Worm (Caenorhabditis elegans) whole organism, L4 larva: Measurements from ENCODE around the gene srlf-11.
A peak's percentile ranks its signal among the peaks of the same experiment; 100 is the strongest.

Source experiments
- D1046.2 ChIP-seq: fragments of 200-800 bp; sonication (Bioruptor generic); IDR thresholded peaks from 2 replicates; pipeline ENCODE4 v1.3.6; 2022; ENCODE audit warnings: missing genetic modification characterization, missing compliant biosample characterization
- F26F4.8 ChIP-seq: fragments of 200-800 bp; sonication (Bioruptor generic); conservative IDR thresholded peaks from 2 replicates; pipeline ENCODE4 v1.3.6; 2022; ENCODE audit warnings: missing genetic modification characterization, missing compliant biosample characterization
- F49E8.2 ChIP-seq: sonication (generic microtip); optimal IDR thresholded peaks from 2 replicates; lab custom pipeline; 2016; ENCODE audit warnings: missing compliant biosample characterization, mild to moderate bottlenecking, missing genetic modification characterization, borderline replicate concordance
- R02D3.7 ChIP-seq: fragments of 150-350 bp; sonication (generic microtip); optimal IDR thresholded peaks from 3 replicates; lab custom pipeline; 2014; ENCODE audit warnings: missing biosample characterization, missing genetic modification characterization
- Y105C5A.15 ChIP-seq: fragments of 200-800 bp; sonication (Bioruptor generic); IDR thresholded peaks from 2 replicates; pipeline ENCODE4 v1.3.6; 2022; ENCODE audit warnings: missing genetic modification characterization, missing compliant biosample characterization
- ZK337.2 ChIP-seq: fragments of 200-800 bp; sonication (Bioruptor generic); IDR thresholded peaks from 2 replicates; pipeline ENCODE4 v1.3.6; 2022; ENCODE audit warnings: missing genetic modification reagents, missing genetic modification characterization, missing compliant biosample characterization
- aha-1 ChIP-seq: fragments of 150-350 bp; peaks from one replicate; lab custom pipeline; 2014; ENCODE audit warnings: missing biosample characterization, missing genetic modification characterization
- aly-2 ChIP-seq: sonication (generic microtip); optimal IDR thresholded peaks from 2 replicates; lab custom pipeline; 2018; ENCODE audit warnings: missing biosample characterization, missing genetic modification characterization
- ceh-20 ChIP-seq: fragments of 200-800 bp; sonication (Bioruptor generic); IDR thresholded peaks from 2 replicates; pipeline ENCODE4 v1.3.6; 2022; ENCODE audit warnings: missing genetic modification reagents, missing genetic modification characterization, missing compliant biosample characterization
- ctbp-1 ChIP-seq: fragments of 200-800 bp; sonication (Bioruptor generic); IDR thresholded peaks from 2 replicates; pipeline ENCODE4 v1.3.6; 2022; ENCODE audit warnings: missing genetic modification reagents, missing genetic modification characterization, missing compliant biosample characterization
- daf-12 ChIP-seq: fragments of 150-350 bp; optimal IDR thresholded peaks from 2 replicates; lab custom pipeline; 2014; ENCODE audit warnings: missing biosample characterization, missing genetic modification reagents, missing genetic modification characterization
- daf-16 ChIP-seq, 3 experiments: sonication (generic microtip); optimal IDR thresholded peaks; 2 replicates each; lab custom pipeline; 2016 to 2017; ENCODE audit warnings: missing genetic modification characterization in 3 of 3, missing genetic modification reagents in 3 of 3, mild to moderate bottlenecking in 2 of 3, missing compliant biosample characterization in 2 of 3, missing biosample characterization in 1 of 3, moderate library complexity in 1 of 3
- daf-19 ChIP-seq: fragments of 200-800 bp; sonication (Bioruptor generic); conservative IDR thresholded peaks from 2 replicates; pipeline ENCODE4 v1.3.6; 2022; ENCODE audit warnings: missing genetic modification characterization, missing compliant biosample characterization
- dmd-8 ChIP-seq: fragments of 200-800 bp; sonication (Bioruptor generic); IDR thresholded peaks from 2 replicates; pipeline ENCODE4 v1.3.6; 2022; ENCODE audit warnings: missing genetic modification characterization, missing compliant biosample characterization
- dmd-9 ChIP-seq: fragments of 200-800 bp; sonication (Bioruptor generic); IDR thresholded peaks from 2 replicates; pipeline ENCODE4 v1.3.6; 2022; ENCODE audit warnings: missing genetic modification reagents, missing genetic modification characterization, missing compliant biosample characterization
- dpl-1 ChIP-seq: fragments of 150-350 bp; optimal IDR thresholded peaks from 2 replicates; lab custom pipeline; 2014; ENCODE audit warnings: missing biosample characterization, missing genetic modification reagents, missing genetic modification characterization
- dve-1 ChIP-seq: sonication (generic microtip); optimal IDR thresholded peaks from 2 replicates; lab custom pipeline; 2017; ENCODE audit warnings: antibody characterized with exemption, mild to moderate bottlenecking, missing genetic modification characterization, missing compliant biosample characterization; ENCODE audit not compliant: insufficient read depth
- fkh-10 ChIP-seq: fragments of 150-350 bp; optimal IDR thresholded peaks from 2 replicates; lab custom pipeline; 2014; ENCODE audit warnings: missing biosample characterization, missing genetic modification reagents, missing genetic modification characterization
- fos-1 ChIP-seq: fragments of 150-350 bp; optimal IDR thresholded peaks from 2 replicates; lab custom pipeline; 2014; ENCODE audit warnings: missing biosample characterization, missing genetic modification characterization
- lim-7 ChIP-seq: fragments of 200-800 bp; sonication (Bioruptor generic); IDR thresholded peaks from 2 replicates; pipeline ENCODE4 v1.3.6; 2022; ENCODE audit warnings: missing genetic modification characterization, missing compliant biosample characterization
- lin-15B ChIP-seq: fragments of 150-350 bp; sonication (generic microtip); optimal IDR thresholded peaks from 3 replicates; lab custom pipeline; 2014; ENCODE audit warnings: missing biosample characterization, missing genetic modification characterization
- madf-5 ChIP-seq, 2 experiments: fragments of 200-800 bp; sonication (Bioruptor generic); IDR thresholded peaks; 2 replicates each; pipeline ENCODE4 v1.3.6; 2022; ENCODE audit warnings: missing compliant biosample characterization in 2 of 2, missing genetic modification characterization in 2 of 2
- madf-9 ChIP-seq: fragments of 200-800 bp; sonication (Bioruptor generic); conservative IDR thresholded peaks from 2 replicates; pipeline ENCODE4 v1.3.6; 2022; ENCODE audit warnings: missing genetic modification reagents, missing genetic modification characterization, missing compliant biosample characterization
- mdl-1 ChIP-seq, 2 experiments: fragments of 150-350 bp in 1 of 2; sonication (generic microtip) in 1 of 2; optimal IDR thresholded peaks; 2 replicates each; lab custom pipeline; 2014 to 2017; ENCODE audit warnings: missing biosample characterization in 2 of 2, missing genetic modification characterization in 2 of 2
- mes-2 ChIP-seq: sonication (generic microtip); optimal IDR thresholded peaks from 2 replicates; lab custom pipeline; 2016; ENCODE audit warnings: missing genotype, mild to moderate bottlenecking, missing genetic modification characterization, missing compliant biosample characterization; ENCODE audit not compliant: poor library complexity, severe bottlenecking
- mxl-2 ChIP-seq: fragments of 200-800 bp; sonication (Bioruptor generic); conservative IDR thresholded peaks from 2 replicates; pipeline ENCODE4 v1.3.6; 2022; ENCODE audit warnings: missing genetic modification reagents, missing genetic modification characterization, missing compliant biosample characterization
- mxl-3 ChIP-seq: fragments of 200-800 bp; sonication (Bioruptor generic); optimal IDR thresholded peaks from 2 replicates; lab custom pipeline; 2018; ENCODE audit warnings: mild to moderate bottlenecking, missing genetic modification characterization, missing compliant biosample characterization
- nhr-102 ChIP-seq: sonication (generic microtip); optimal IDR thresholded peaks from 2 replicates; lab custom pipeline; 2016; ENCODE audit warnings: mild to moderate bottlenecking, missing genetic modification characterization, moderate library complexity, missing compliant biosample characterization
- nhr-28 ChIP-seq: fragments of 150-350 bp; optimal IDR thresholded peaks from 2 replicates; lab custom pipeline; 2014; ENCODE audit warnings: missing biosample characterization, missing genetic modification characterization
- nhr-41 ChIP-seq: fragments of 200-800 bp; sonication (Bioruptor generic); IDR thresholded peaks from 2 replicates; pipeline ENCODE4 v1.3.6; 2022; ENCODE audit warnings: missing genetic modification reagents, missing genetic modification characterization, missing compliant biosample characterization
- nhr-76 ChIP-seq: fragments of 150-350 bp; optimal IDR thresholded peaks from 2 replicates; lab custom pipeline; 2014; ENCODE audit warnings: missing biosample characterization, missing genetic modification characterization
- nhr-77 ChIP-seq: fragments of 150-350 bp; optimal IDR thresholded peaks from 2 replicates; lab custom pipeline; 2014; ENCODE audit warnings: missing biosample characterization, missing genetic modification characterization
- php-3 ChIP-seq: fragments of 200-800 bp; sonication (Bioruptor generic); IDR thresholded peaks from 2 replicates; pipeline ENCODE4 v1.3.6; 2022; ENCODE audit warnings: missing genetic modification reagents, missing genetic modification characterization, missing compliant biosample characterization
- pqm-1 ChIP-seq: sonication (generic microtip); optimal IDR thresholded peaks from 2 replicates; lab custom pipeline; 2017; ENCODE audit warnings: missing biosample characterization, missing genetic modification characterization
- saeg-2 ChIP-seq: fragments of 200-800 bp; sonication (Bioruptor generic); IDR thresholded peaks from 2 replicates; pipeline ENCODE4 v1.3.6; 2022; ENCODE audit warnings: missing genetic modification reagents, missing genetic modification characterization, missing compliant biosample characterization
- skn-1 ChIP-seq: fragments of 150-350 bp; optimal IDR thresholded peaks from 2 replicates; lab custom pipeline; 2014; ENCODE audit warnings: missing biosample characterization, missing genetic modification characterization
- snpc-4 ChIP-seq: fragments of 150-350 bp; optimal IDR thresholded peaks from 2 replicates; lab custom pipeline; 2014; ENCODE audit warnings: missing biosample characterization, missing genetic modification characterization
- spr-1 ChIP-seq: sonication (generic microtip); optimal IDR thresholded peaks from 2 replicates; lab custom pipeline; 2016; ENCODE audit warnings: mild to moderate bottlenecking, missing genetic modification characterization, missing compliant biosample characterization
- tra-1 ChIP-seq: fragments of 200-800 bp; sonication (Bioruptor generic); IDR thresholded peaks from 2 replicates; pipeline ENCODE4 v1.3.6; 2022; ENCODE audit warnings: missing genetic modification reagents, missing genetic modification characterization, missing compliant biosample characterization
- unc-62 ChIP-seq, 3 experiments: fragments of 150-350 bp in 1 of 3; sonication (generic microtip); optimal IDR thresholded peaks in 2 of 3; peaks in 1 of 3; 1 replicate in 1 of 3; 2 replicates in 2 of 3; lab custom pipeline; 2014 to 2017; ENCODE audit warnings: missing biosample characterization in 3 of 3, missing genetic modification characterization in 3 of 3, missing genetic modification reagents in 3 of 3, missing genotype in 1 of 3
- zfp-2 ChIP-seq: sonication (generic microtip); optimal IDR thresholded peaks from 2 replicates; lab custom pipeline; 2016; ENCODE audit warnings: mild to moderate bottlenecking, missing genetic modification characterization, missing compliant biosample characterization
- ztf-7 ChIP-seq: fragments of 150-350 bp; optimal IDR thresholded peaks from 2 replicates; lab custom pipeline; 2014; ENCODE audit warnings: missing biosample characterization, missing genetic modification characterization

Gene srlf-11

DNA sequence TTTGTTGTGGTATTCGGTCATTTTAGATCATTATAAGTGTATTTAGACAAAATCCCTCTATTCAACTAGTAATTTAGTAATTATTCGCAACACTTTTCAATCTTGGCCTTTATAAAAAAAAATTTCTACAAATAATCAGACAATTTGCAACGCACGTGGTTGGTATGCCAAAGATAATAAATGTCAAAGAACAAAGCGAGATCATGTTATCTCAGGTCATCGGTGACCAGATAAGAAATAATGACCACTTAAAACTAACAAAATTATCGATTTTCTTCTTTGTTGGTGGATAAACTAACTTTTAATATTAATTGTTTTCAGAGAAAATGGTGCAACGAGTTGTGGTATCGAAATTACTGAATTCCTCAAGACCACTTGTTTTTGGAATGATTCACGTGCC is 4.6 kb downstream of the srlf-11 start, which contains the start of gene F13E9.13:
F13E9.13 (plus strand) TSS at position 317 of the 400 bp plus-strand sequence.
- TF ChIP-seq php-3 (peak; percentile 85), lim-7 (GFP tag; lab: Robert Waterston, UW) (no peak), aly-2 (tag; lab: Kevin White, UChicago) (no peak), dmd-8 (GFP tag; lab: Robert Waterston, UW) (no peak), nhr-102 (tag; lab: Kevin White, UChicago) (no peak), daf-19 (no peak), madf-5 (GFP tag; IDR thresholded peaks at IDR 0.05; lab: Robert Waterston, UW) (no peak), saeg-2 (GFP tag; lab: Robert Waterston, UW) (no peak), mdl-1 (tag; optimal IDR thresholded peaks at IDR 0.05; lab: Kevin White, UChicago) (peak in 1 of 2 experiments; percentile 30), pqm-1 (peak; percentile 2), zfp-2 (tag; lab: Kevin White, UChicago) (no peak), spr-1 (tag; lab: Kevin White, UChicago) (no peak), nhr-41 (GFP tag; lab: Robert Waterston, UW) (no peak), dve-1 (tag; lab: Kevin White, UChicago) (peak; percentile 80), Y105C5A.15 (GFP tag; lab: Robert Waterston, UW) (no peak), ceh-20 (GFP tag; lab: Robert Waterston, UW) (no peak), fos-1 (tag; lab: Kevin White, UChicago) (no peak), mxl-2 (GFP tag; lab: Robert Waterston, UW) (no peak)

DNA sequence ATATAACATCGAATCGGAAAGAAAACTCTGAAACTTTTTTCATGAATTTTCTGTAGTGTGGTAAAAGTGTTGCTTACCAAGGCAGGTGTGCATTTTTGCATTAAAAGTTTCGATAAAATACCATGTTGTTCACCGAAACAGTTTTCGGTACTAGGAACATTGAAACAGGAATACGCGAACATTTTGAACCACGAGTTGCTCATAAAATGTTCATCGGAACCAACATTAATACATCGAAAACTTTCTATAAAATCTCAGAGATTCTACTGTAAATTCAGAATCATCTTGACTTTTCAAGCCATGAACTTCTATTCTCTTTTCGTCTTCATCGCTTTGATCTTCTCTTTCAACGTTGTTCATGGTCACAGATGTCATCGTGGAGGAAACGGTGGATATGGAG is 5.6 kb downstream of the srlf-11 start, which contains the start of gene fipr-15:
fipr-15 (plus strand) TSS at position 301 of the 400 bp plus-strand sequence.
- TF ChIP-seq aha-1 (tag; lab: Kevin White, UChicago) (no peak), ctbp-1 (GFP tag; lab: Robert Waterston, UW) (no peak), mxl-2 (GFP tag; lab: Robert Waterston, UW) (no peak), snpc-4 (no peak), skn-1 (tag; lab: Kevin White, UChicago) (no peak), php-3 (no peak), fkh-10 (GFP tag; lab: Kevin White, UChicago) (no peak), mxl-3 (GFP tag; lab: Kevin White, UChicago) (no peak)
- TF ChIP-seq, all 104 proteins: peak for 0

DNA sequence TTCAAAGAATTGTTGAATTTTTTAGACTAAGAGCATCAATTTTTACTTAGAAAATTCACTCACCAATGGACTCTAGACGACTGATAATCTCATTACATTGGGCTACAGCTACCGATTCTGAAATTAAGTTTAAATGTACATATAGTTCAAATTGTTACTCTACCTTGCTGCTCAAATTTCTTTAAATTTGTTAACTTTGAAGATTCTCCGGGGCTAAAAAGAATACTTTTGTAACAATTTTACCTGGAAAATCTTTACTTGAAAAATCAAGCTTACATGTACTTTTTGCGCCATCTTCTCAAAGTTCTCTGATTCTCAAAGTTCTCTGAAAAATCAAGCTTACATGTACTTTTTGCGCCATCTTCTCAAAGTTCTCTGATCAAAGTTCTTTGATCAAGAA is 6.3 kb downstream of the srlf-11 start, which contains the start of gene sdz-13:
sdz-13 (minus strand) TSS at position 101 of the 400 bp plus-strand sequence.
- no peak for TF ChIP-seq R02D3.7 (tag; lab: Kevin White, UChicago)
- no peak for TF ChIP-seq tra-1 (GFP tag; lab: Robert Waterston, UW)
- no peak for TF ChIP-seq dmd-9
- no peak for TF ChIP-seq ZK337.2
- no peak for TF ChIP-seq nhr-28
- TF ChIP-seq nhr-76 (tag; lab: Kevin White, UChicago) = no peak
- no peak for TF ChIP-seq nhr-77 (tag; lab: Kevin White, UChicago)
- TF ChIP-seq ztf-7 (tag; lab: Kevin White, UChicago) = no peak
- no peak for TF ChIP-seq F49E8.2
- TF ChIP-seq daf-12 = no peak
- TF ChIP-seq ctbp-1 (GFP tag; lab: Robert Waterston, UW) = no peak
- TF ChIP-seq dpl-1 = no peak
- TF ChIP-seq D1046.2 (GFP tag; lab: Robert Waterston, UW) = no peak
- no peak for TF ChIP-seq lin-15B (tag; lab: Kevin White, UChicago)
- no peak for TF ChIP-seq F26F4.8 (GFP tag; lab: Robert Waterston, UW)

DNA sequence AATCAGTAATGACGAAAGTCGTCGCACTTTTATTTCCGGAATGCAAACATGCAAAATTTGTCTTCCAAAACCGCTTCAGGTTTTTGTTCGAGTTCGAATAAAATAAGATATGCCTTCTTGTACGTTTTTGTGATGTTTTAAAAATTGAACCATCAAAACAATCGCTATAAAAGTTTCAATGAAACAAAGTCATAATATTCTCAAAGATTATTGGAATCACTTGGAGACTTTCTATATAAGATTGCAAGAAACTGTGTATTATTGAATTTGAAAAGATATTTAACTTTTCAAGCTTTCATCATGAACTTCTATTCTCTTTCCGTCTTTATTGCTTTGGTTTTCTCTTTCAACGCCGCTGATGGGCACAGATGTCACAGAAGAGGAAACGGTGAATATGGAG is 9.0 kb downstream of the srlf-11 start, which contains the start of gene fipr-14:
fipr-14 (plus strand) TSS at position 301 of the 400 bp plus-strand sequence.
- TF ChIP-seq daf-16 (GFP tag; optimal IDR thresholded peaks at IDR 0.05; lab: Kevin White, UChicago) (no peak), daf-16 (tag; optimal IDR thresholded peaks at IDR 0.05; lab: Kevin White, UChicago) (no peak), mes-2 (tag; lab: Kevin White, UChicago) (no peak), nhr-76 (tag; lab: Kevin White, UChicago) (no peak), unc-62 (GFP tag; optimal IDR thresholded peaks at IDR 0.05 in 1 of 2; lab: Kevin White, UChicago) (peak in 1 of 2 experiments; percentile 65), unc-62 (tag; optimal IDR thresholded peaks at IDR 0.05; lab: Kevin White, UChicago) (no peak), zfp-2 (tag; lab: Kevin White, UChicago) (no peak), tra-1 (GFP tag; lab: Robert Waterston, UW) (no peak), madf-9 (GFP tag; lab: Robert Waterston, UW) (no peak)
